Worm (Caenorhabditis elegans): ENCODE data around the gene R04A9.6.

The R04A9.6 gene

DNA sequence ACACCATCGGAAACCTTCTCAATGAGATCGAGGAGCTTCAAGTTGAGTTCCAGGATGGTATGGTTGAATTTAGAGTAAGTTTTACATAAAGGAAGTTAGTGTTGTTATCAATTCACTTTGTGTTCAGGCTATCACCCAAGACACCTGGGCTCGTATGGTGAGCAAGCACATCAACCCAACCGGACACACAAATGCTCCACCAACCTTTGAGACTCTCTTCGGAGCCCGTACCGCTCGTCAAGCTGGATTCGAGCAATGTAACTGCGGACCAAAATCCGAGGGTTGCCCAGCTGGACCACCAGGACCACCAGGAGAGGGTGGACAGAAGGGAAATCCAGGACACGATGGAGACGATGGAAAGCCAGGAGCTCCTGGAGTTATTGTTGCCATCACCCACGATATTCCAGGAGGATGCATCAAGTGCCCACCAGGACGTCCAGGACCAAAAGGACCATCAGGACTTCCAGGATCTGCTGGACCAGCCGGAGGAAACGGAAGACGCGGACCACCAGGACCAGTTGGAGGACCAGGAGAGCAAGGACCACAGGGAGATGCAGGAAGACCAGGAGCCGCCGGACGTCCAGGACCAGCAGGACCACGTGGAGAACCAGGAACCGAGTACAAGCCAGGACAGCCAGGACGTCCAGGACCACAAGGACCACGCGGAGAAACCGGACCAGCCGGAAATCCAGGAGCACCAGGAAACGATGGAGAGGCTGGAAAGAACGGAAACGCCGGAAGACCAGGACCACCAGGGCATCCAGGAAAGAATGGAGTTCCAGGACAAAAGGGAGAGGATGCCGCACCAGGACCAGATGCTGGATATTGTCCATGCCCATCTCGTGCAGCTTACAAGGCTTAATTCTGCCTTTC, 24.7 kb downstream of the R04A9.6 start:
- no peak for TF ChIP-seq ceh-6 (GFP tag; optimal IDR thresholded peaks at IDR 0.05)
- TF ChIP-seq ama-1 (optimal IDR thresholded peaks at IDR 0.05), result no peak
- TF ChIP-seq K02D7.2 (tag; optimal IDR thresholded peaks at IDR 0.05), result no peak
- no peak for TF ChIP-seq pax-1 (tag; optimal IDR thresholded peaks at IDR 0.05)
- no peak for TF ChIP-seq pat-9 (tag; optimal IDR thresholded peaks at IDR 0.05)
- no peak for TF ChIP-seq ref-2 (tag; optimal IDR thresholded peaks at IDR 0.05)
- no peak for TF ChIP-seq nfya-1 (tag; optimal IDR thresholded peaks at IDR 0.05)
- TF ChIP-seq hlh-6 (tag; optimal IDR thresholded peaks at IDR 0.05), result peak; percentile 5
- TF ChIP-seq ttx-3 (tag; optimal IDR thresholded peaks at IDR 0.05), result no peak
- no peak for TF ChIP-seq ceh-14 (tag; optimal IDR thresholded peaks at IDR 0.05)
- TF ChIP-seq eyg-1 (tag; optimal IDR thresholded peaks at IDR 0.05), result no peak
- peak; percentile 15 for TF ChIP-seq C08G9.2 (tag; optimal IDR thresholded peaks at IDR 0.05)
- TF ChIP-seq unc-86 (tag; optimal IDR thresholded peaks at IDR 0.05), result no peak
- no peak for TF ChIP-seq fkh-6 (tag; optimal IDR thresholded peaks at IDR 0.05)
- TF ChIP-seq ztf-16 (tag; optimal IDR thresholded peaks at IDR 0.05), result no peak
- TF ChIP-seq ahr-1 (tag; optimal IDR thresholded peaks at IDR 0.05), result no peak
- TF ChIP-seq hlh-13 (GFP tag; optimal IDR thresholded peaks at IDR 0.05), result no peak
- no peak for TF ChIP-seq sdc-2 (tag; optimal IDR thresholded peaks at IDR 0.05)

ce11 chrX:423757-424156, 26.4 kb downstream of the R04A9.6 start:
- TF ChIP-seq elt-4 (tag; optimal IDR thresholded peaks at IDR 0.05) (no peak), ceh-9 (tag; optimal IDR thresholded peaks at IDR 0.05) (no peak), pros-1 (tag; optimal IDR thresholded peaks at IDR 0.05) (no peak), fkh-6 (tag; optimal IDR thresholded peaks at IDR 0.05) (no peak), hlh-6 (tag; optimal IDR thresholded peaks at IDR 0.05) (no peak), gmeb-2 (tag; optimal IDR thresholded peaks at IDR 0.05) (no peak), mec-3 (tag; optimal IDR thresholded peaks at IDR 0.05; ENCODE audit: borderline replicate concordance) (no peak), ref-2 (tag; optimal IDR thresholded peaks at IDR 0.05) (no peak), fkh-10 (GFP tag; optimal IDR thresholded peaks at IDR 0.05) (no peak), ttx-3 (tag; optimal IDR thresholded peaks at IDR 0.05) (no peak), lin-11 (tag; optimal IDR thresholded peaks at IDR 0.05) (no peak), ceh-24 (tag; optimal IDR thresholded peaks at IDR 0.05) (no peak), F13H6.1 (tag; optimal IDR thresholded peaks at IDR 0.05) (no peak), zip-5 (tag; optimal IDR thresholded peaks at IDR 0.05) (no peak), pha-2 (tag; optimal IDR thresholded peaks at IDR 0.05) (no peak), lim-6 (tag; optimal IDR thresholded peaks at IDR 0.05) (no peak), K02D7.2 (tag; optimal IDR thresholded peaks at IDR 0.05) (no peak), tbx-2 (tag; optimal IDR thresholded peaks at IDR 0.05) (no peak), ceh-14 (tag; optimal IDR thresholded peaks at IDR 0.05) (no peak)

DNA sequence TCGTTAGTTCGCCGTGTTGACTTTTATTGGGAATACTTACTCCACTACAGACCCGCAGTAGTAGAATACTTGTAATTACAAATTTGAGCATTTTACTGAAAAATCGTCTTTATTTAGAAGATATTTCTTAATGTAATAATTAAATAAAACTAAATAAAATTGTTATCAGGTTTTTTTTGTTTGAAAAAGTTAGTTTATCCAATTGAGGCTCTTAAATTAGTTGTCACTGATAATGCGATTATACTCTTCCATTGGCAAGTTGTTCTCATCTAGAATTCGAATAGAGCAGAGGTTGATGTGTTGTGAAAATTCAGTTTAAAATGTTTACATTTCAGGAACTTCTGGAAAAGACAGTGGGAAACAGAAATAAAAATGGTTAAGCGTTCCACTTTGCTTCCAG, 28.2 kb downstream of the R04A9.6 start, which contains the start of gene ZK1193.2:
ZK1193.2 (minus strand) TSS at position 101 of the 400 bp plus-strand sequence.
- TF ChIP-seq nfya-1 (tag; optimal IDR thresholded peaks at IDR 0.05) (no peak), ceh-6 (GFP tag; optimal IDR thresholded peaks at IDR 0.05) (no peak), pag-3 (tag; optimal IDR thresholded peaks at IDR 0.05; ENCODE audit: borderline replicate concordance) (no peak), C38D4.7 (GFP tag; optimal IDR thresholded peaks at IDR 0.05) (no peak), hlh-8 (tag; optimal IDR thresholded peaks at IDR 0.05) (no peak), hlh-6 (tag; optimal IDR thresholded peaks at IDR 0.05) (no peak), K02D7.2 (tag; optimal IDR thresholded peaks at IDR 0.05) (no peak), ceh-48 (tag; optimal IDR thresholded peaks at IDR 0.05) (no peak), ceh-19 (GFP tag; optimal IDR thresholded peaks at IDR 0.05) (no peak), sox-4 (tag; optimal IDR thresholded peaks at IDR 0.05) (no peak), ets-4 (tag; optimal IDR thresholded peaks at IDR 0.05) (no peak), rnt-1 (tag; optimal IDR thresholded peaks at IDR 0.05) (no peak), zip-5 (tag; optimal IDR thresholded peaks at IDR 0.05) (no peak), hlh-15 (tag; optimal IDR thresholded peaks at IDR 0.05) (no peak)
